Worm (Caenorhabditis elegans): ENCODE measurements around the gene srr-9.

srr-9 gene

DNA sequence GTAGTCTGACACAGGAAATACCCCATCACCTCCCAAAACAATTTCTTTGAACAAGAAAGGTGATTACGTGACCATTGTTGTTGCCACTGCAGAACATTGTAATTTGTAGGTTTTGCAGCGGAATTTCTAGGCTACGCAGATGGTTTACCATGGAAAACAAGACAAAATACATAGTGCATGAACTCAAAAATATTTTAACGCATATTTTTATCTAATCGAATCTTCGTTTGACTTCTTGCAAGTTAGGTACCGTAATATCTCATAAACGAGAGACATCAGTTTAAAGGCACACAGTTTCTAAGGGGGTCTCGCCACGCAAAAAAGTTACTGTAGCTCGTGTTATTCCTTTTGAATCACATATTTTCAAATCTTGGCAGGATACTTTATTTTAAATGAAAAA lies 41.2 kb downstream of the srr-9 start:
- TF ChIP-seq egl-27 (tag; optimal IDR thresholded peaks at IDR 0.05), result no peak
- TF ChIP-seq lin-38 (GFP tag; IDR thresholded peaks at IDR 0.05), result peak; percentile 48; the same call in 1 of the 2 replicates
- TF ChIP-seq vab-7 (GFP tag; IDR thresholded peaks at IDR 0.05), result no peak
- TF ChIP-seq dve-1 (tag; optimal IDR thresholded peaks at IDR 0.05; ENCODE audit: insufficient read depth), result no peak
- TF ChIP-seq ceh-82 (tag; optimal IDR thresholded peaks at IDR 0.05), result no peak
- no peak for TF ChIP-seq mxl-2 (GFP tag; conservative IDR thresholded peaks at IDR 0.05)
- TF ChIP-seq nhr-76 (tag; optimal IDR thresholded peaks at IDR 0.05), result no peak
- TF ChIP-seq hmg-1.1 (GFP tag; IDR thresholded peaks at IDR 0.05), result no peak
- no peak for TF ChIP-seq nhr-10 (tag; optimal IDR thresholded peaks at IDR 0.05)
- peak; percentile 57 for TF ChIP-seq aha-1 (tag)
- no peak for TF ChIP-seq fkh-10 (GFP tag; optimal IDR thresholded peaks at IDR 0.05)
- TF ChIP-seq pha-4 (GFP tag; IDR thresholded peaks at IDR 0.05), result 0 out of 2 replicates have a peak, but pooled peaks have one; percentile 12
- TF ChIP-seq pha-4 (tag; optimal IDR thresholded peaks at IDR 0.05), result no peak
- no peak for TF ChIP-seq Y105C5A.15 (GFP tag; IDR thresholded peaks at IDR 0.05)
- peak; percentile 37 for TF ChIP-seq nhr-28 (tag; optimal IDR thresholded peaks at IDR 0.05)
- TF ChIP-seq Y75B8A.6 (GFP tag; IDR thresholded peaks at IDR 0.05), result no peak
- peak; percentile 39 for TF ChIP-seq F49E8.2 (tag; optimal IDR thresholded peaks at IDR 0.05; ENCODE audit: borderline replicate concordance)

DNA sequence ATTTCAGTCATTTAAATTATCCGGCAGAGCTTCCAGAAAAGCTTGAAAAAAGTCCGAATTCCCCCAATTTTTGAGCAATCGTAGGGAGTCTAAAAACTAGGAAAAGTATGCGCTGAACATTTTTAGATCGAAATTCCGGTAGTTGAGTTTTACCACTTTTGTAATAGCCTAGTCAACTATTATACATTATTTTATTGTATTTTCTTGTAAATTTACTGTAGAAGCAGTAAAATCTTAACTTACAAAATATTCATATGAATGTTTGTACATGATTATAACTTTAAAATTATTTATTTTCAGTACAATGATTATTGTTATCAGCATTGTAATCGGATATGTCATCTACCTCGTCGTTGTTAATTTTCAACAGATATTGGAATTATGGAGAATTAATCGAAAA lies 43.7 kb downstream of the srr-9 start, which contains the start of gene cyp-32A1:
Gene cyp-32A1 (plus strand): TSS at position 301 of the 400 bp plus-strand sequence.
- TF ChIP-seq madf-9 (GFP tag; conservative IDR thresholded peaks at IDR 0.05), result no peak
- TF ChIP-seq nhr-237 (tag; optimal IDR thresholded peaks at IDR 0.05), result no peak
- TF ChIP-seq ceh-20 (GFP tag; IDR thresholded peaks at IDR 0.05), result no peak
- no peak for TF ChIP-seq ama-1 (optimal IDR thresholded peaks at IDR 0.05)
- no peak for TF ChIP-seq sdz-12 (GFP tag; optimal IDR thresholded peaks at IDR 0.05)
- TF ChIP-seq F44E2.7 (GFP tag; IDR thresholded peaks at IDR 0.05), result no peak
- no peak for TF ChIP-seq fos-1 (tag; optimal IDR thresholded peaks at IDR 0.05)
- no peak for TF ChIP-seq unc-62 (GFP tag; optimal IDR thresholded peaks at IDR 0.05 in 1 of 2)
- no peak for TF ChIP-seq unc-62 (tag; optimal IDR thresholded peaks at IDR 0.05)
- no peak for TF ChIP-seq lin-39 (tag; optimal IDR thresholded peaks at IDR 0.05)
- TF ChIP-seq ces-1 (GFP tag; optimal IDR thresholded peaks at IDR 0.05), result no peak
- no peak for TF ChIP-seq nhr-102 (tag; optimal IDR thresholded peaks at IDR 0.05)
- no peak for TF ChIP-seq ceh-62 (tag; optimal IDR thresholded peaks at IDR 0.05)
- no peak for TF ChIP-seq nhr-25 (tag; optimal IDR thresholded peaks at IDR 0.05; ENCODE audit: borderline replicate concordance, insufficient read depth)
- no peak for TF ChIP-seq saeg-2 (GFP tag; IDR thresholded peaks at IDR 0.05)
- no peak for TF ChIP-seq dmd-8 (GFP tag; IDR thresholded peaks at IDR 0.05)
- TF ChIP-seq arid-1 (GFP tag; conservative IDR thresholded peaks at IDR 0.05), result no peak
- TF ChIP-seq dve-1 (tag; optimal IDR thresholded peaks at IDR 0.05; ENCODE audit: insufficient read depth), result no peak
- TF ChIP-seq dmd-6 (GFP tag; IDR thresholded peaks at IDR 0.05), result no peak
- no peak for TF ChIP-seq hlh-11 (tag; optimal IDR thresholded peaks at IDR 0.05)

- peak in 1 of 2 experiments; percentile 2 for TF ChIP-seq unc-62 (GFP tag; optimal IDR thresholded peaks at IDR 0.05 in 1 of 2)
- no peak for TF ChIP-seq unc-62 (tag; optimal IDR thresholded peaks at IDR 0.05)
- TF ChIP-seq zfp-3 (GFP tag; conservative IDR thresholded peaks at IDR 0.05), result no peak
Measured at ce11 chrV:7785117-7785516, 47.3 kb downstream of the srr-9 start, which contains the start of gene C26F1.1. Gene C26F1.1, plus strand, starts transcription at chrV:7785417.

ce11 chrV:7785885-7786284 lies 48.1 kb downstream of the srr-9 start:
- 0 out of 2 replicates have a peak, but pooled peaks have one; percentile 38 for TF ChIP-seq ceh-20 (GFP tag; IDR thresholded peaks at IDR 0.05)
- TF ChIP-seq unc-62 (GFP tag; optimal IDR thresholded peaks at IDR 0.05 in 1 of 2), result peak in 1 of 2 experiments; percentile 93
- TF ChIP-seq unc-62 (tag; optimal IDR thresholded peaks at IDR 0.05), result no peak
- TF ChIP-seq lin-13 (GFP tag; optimal IDR thresholded peaks at IDR 0.05), result no peak

Data from whole organism, L4 larva.